Worm (Caenorhabditis elegans) whole organism, L4 larva: ENCODE measurements around the gene ZK1098.2.
A peak's percentile ranks its signal among the peaks of the same experiment; 100 is the strongest.

ENCODE experiments used
- F10B5.3 ChIP-seq: sonication (generic microtip); optimal IDR thresholded peaks from 2 replicates; lab custom pipeline; 2016; ENCODE audit warnings: mild to moderate bottlenecking, missing genetic modification characterization, missing compliant biosample characterization
- R02D3.7 ChIP-seq: fragments of 150-350 bp; sonication (generic microtip); optimal IDR thresholded peaks from 3 replicates; lab custom pipeline; 2014; ENCODE audit warnings: missing biosample characterization, missing genetic modification characterization
- Y48G9A.11 ChIP-seq: fragments of 200-800 bp; sonication (Bioruptor generic); IDR thresholded peaks from 2 replicates; pipeline ENCODE4 v1.3.6; 2022; ENCODE audit warnings: missing genetic modification reagents, missing genetic modification characterization, missing compliant biosample characterization
- ZK337.2 ChIP-seq: fragments of 200-800 bp; sonication (Bioruptor generic); IDR thresholded peaks from 2 replicates; pipeline ENCODE4 v1.3.6; 2022; ENCODE audit warnings: missing genetic modification reagents, missing genetic modification characterization, missing compliant biosample characterization
- attf-4 ChIP-seq: sonication (generic microtip); optimal IDR thresholded peaks from 3 replicates; lab custom pipeline; 2017; ENCODE audit warnings: missing biosample characterization, missing genetic modification characterization
- ceh-28 ChIP-seq: fragments of 150-350 bp; optimal IDR thresholded peaks from 2 replicates; lab custom pipeline; 2014; ENCODE audit warnings: missing biosample characterization, missing genetic modification reagents, missing genetic modification characterization
- ceh-32 ChIP-seq: sonication (generic microtip); optimal IDR thresholded peaks from 2 replicates; lab custom pipeline; 2016; ENCODE audit warnings: mild to moderate bottlenecking, missing genetic modification characterization, missing compliant biosample characterization; ENCODE audit not compliant: poor library complexity
- ceh-62 ChIP-seq: sonication (generic microtip); optimal IDR thresholded peaks from 2 replicates; lab custom pipeline; 2017; ENCODE audit warnings: missing biosample characterization, missing genetic modification characterization
- ces-1 ChIP-seq: fragments of 150-350 bp; sonication (generic microtip); optimal IDR thresholded peaks from 4 replicates; lab custom pipeline; 2014; ENCODE audit warnings: missing biosample characterization, missing genetic modification reagents, missing genetic modification characterization
- dmd-8 ChIP-seq: fragments of 200-800 bp; sonication (Bioruptor generic); IDR thresholded peaks from 2 replicates; pipeline ENCODE4 v1.3.6; 2022; ENCODE audit warnings: missing genetic modification characterization, missing compliant biosample characterization
- duxl-1 ChIP-seq: sonication (generic microtip); optimal IDR thresholded peaks from 2 replicates; lab custom pipeline; 2016; ENCODE audit warnings: mild to moderate bottlenecking, missing genetic modification characterization, moderate library complexity, missing compliant biosample characterization; ENCODE audit not compliant: poor library complexity
- dve-1 ChIP-seq: sonication (generic microtip); optimal IDR thresholded peaks from 2 replicates; lab custom pipeline; 2017; ENCODE audit warnings: antibody characterized with exemption, mild to moderate bottlenecking, missing genetic modification characterization, missing compliant biosample characterization; ENCODE audit not compliant: insufficient read depth
- egl-27 ChIP-seq: sonication (generic microtip); optimal IDR thresholded peaks from 3 replicates; lab custom pipeline; 2017; ENCODE audit warnings: missing biosample characterization, missing genetic modification reagents, missing genetic modification characterization
- egl-43 ChIP-seq: fragments of 200-800 bp; sonication (Bioruptor generic); IDR thresholded peaks from 2 replicates; pipeline ENCODE4 v1.3.6; 2022; ENCODE audit warnings: missing genetic modification reagents, missing genetic modification characterization, missing compliant biosample characterization
- gei-8 ChIP-seq: fragments of 200-800 bp; sonication (Bioruptor generic); optimal IDR thresholded peaks from 2 replicates; lab custom pipeline; 2018; ENCODE audit warnings: mild to moderate bottlenecking, missing genetic modification characterization, missing compliant biosample characterization
- hlh-11 ChIP-seq: fragments of 200-800 bp; sonication (Bioruptor generic); optimal IDR thresholded peaks from 2 replicates; lab custom pipeline; 2018; ENCODE audit warnings: mild to moderate bottlenecking, missing genetic modification characterization, missing compliant biosample characterization
- lin-1 ChIP-seq: fragments of 200-800 bp; sonication (Bioruptor generic); IDR thresholded peaks from 2 replicates; pipeline ENCODE4 v1.3.6; 2022; ENCODE audit warnings: missing genetic modification reagents, missing genetic modification characterization, missing compliant biosample characterization
- lin-39 ChIP-seq: fragments of 150-350 bp; optimal IDR thresholded peaks from 2 replicates; lab custom pipeline; 2014; ENCODE audit warnings: missing biosample characterization, missing genetic modification reagents, missing genetic modification characterization
- mdl-1 ChIP-seq, 2 experiments: fragments of 150-350 bp in 1 of 2; sonication (generic microtip) in 1 of 2; optimal IDR thresholded peaks; 2 replicates each; lab custom pipeline; 2014 to 2017; ENCODE audit warnings: missing biosample characterization in 2 of 2, missing genetic modification characterization in 2 of 2
- mes-2 ChIP-seq: sonication (generic microtip); optimal IDR thresholded peaks from 2 replicates; lab custom pipeline; 2016; ENCODE audit warnings: missing genotype, mild to moderate bottlenecking, missing genetic modification characterization, missing compliant biosample characterization; ENCODE audit not compliant: poor library complexity, severe bottlenecking
- mxl-2 ChIP-seq: fragments of 200-800 bp; sonication (Bioruptor generic); conservative IDR thresholded peaks from 2 replicates; pipeline ENCODE4 v1.3.6; 2022; ENCODE audit warnings: missing genetic modification reagents, missing genetic modification characterization, missing compliant biosample characterization
- nhr-10 ChIP-seq: fragments of 150-350 bp; optimal IDR thresholded peaks from 2 replicates; lab custom pipeline; 2014; ENCODE audit warnings: missing biosample characterization, missing genetic modification characterization
- nhr-25 ChIP-seq: sonication (generic microtip); optimal IDR thresholded peaks from 2 replicates; lab custom pipeline; 2017; ENCODE audit warnings: missing genetic modification characterization, mild to moderate bottlenecking, missing compliant biosample characterization, antibody characterized with exemption, moderate library complexity, borderline replicate concordance; ENCODE audit not compliant: insufficient read depth
- nhr-28 ChIP-seq: fragments of 150-350 bp; optimal IDR thresholded peaks from 2 replicates; lab custom pipeline; 2014; ENCODE audit warnings: missing biosample characterization, missing genetic modification characterization
- nhr-42 ChIP-seq: fragments of 200-800 bp; sonication (Bioruptor generic); IDR thresholded peaks from 2 replicates; pipeline ENCODE4 v1.3.6; 2022; ENCODE audit warnings: missing genetic modification characterization, missing compliant biosample characterization
- nhr-6 ChIP-seq: fragments of 150-350 bp; optimal IDR thresholded peaks from 2 replicates; lab custom pipeline; 2014; ENCODE audit warnings: missing biosample characterization, missing genetic modification characterization
- php-3 ChIP-seq: fragments of 200-800 bp; sonication (Bioruptor generic); IDR thresholded peaks from 2 replicates; pipeline ENCODE4 v1.3.6; 2022; ENCODE audit warnings: missing genetic modification reagents, missing genetic modification characterization, missing compliant biosample characterization
- pqm-1 ChIP-seq: sonication (generic microtip); optimal IDR thresholded peaks from 2 replicates; lab custom pipeline; 2017; ENCODE audit warnings: missing biosample characterization, missing genetic modification characterization
- rbr-2 ChIP-seq: sonication (generic microtip); optimal IDR thresholded peaks from 2 replicates; lab custom pipeline; 2016; ENCODE audit warnings: missing genotype, missing genetic modification characterization, missing compliant biosample characterization
- saeg-2 ChIP-seq: fragments of 200-800 bp; sonication (Bioruptor generic); IDR thresholded peaks from 2 replicates; pipeline ENCODE4 v1.3.6; 2022; ENCODE audit warnings: missing genetic modification reagents, missing genetic modification characterization, missing compliant biosample characterization
- skn-1 ChIP-seq: fragments of 150-350 bp; optimal IDR thresholded peaks from 2 replicates; lab custom pipeline; 2014; ENCODE audit warnings: missing biosample characterization, missing genetic modification characterization
- spr-3 ChIP-seq: fragments of 200-800 bp; sonication (Bioruptor generic); optimal IDR thresholded peaks from 2 replicates; lab custom pipeline; 2018; ENCODE audit warnings: mild to moderate bottlenecking, missing genetic modification characterization, missing compliant biosample characterization
- tag-97 ChIP-seq: fragments of 200-800 bp; sonication (Bioruptor generic); IDR thresholded peaks from 2 replicates; pipeline ENCODE4 v1.3.6; 2022; ENCODE audit warnings: missing genetic modification characterization, missing compliant biosample characterization
- unc-62 ChIP-seq, 3 experiments: fragments of 150-350 bp in 1 of 3; sonication (generic microtip); optimal IDR thresholded peaks in 2 of 3; peaks in 1 of 3; 1 replicate in 1 of 3; 2 replicates in 2 of 3; lab custom pipeline; 2014 to 2017; ENCODE audit warnings: missing biosample characterization in 3 of 3, missing genetic modification characterization in 3 of 3, missing genetic modification reagents in 3 of 3, missing genotype in 1 of 3
- zag-1 ChIP-seq: fragments of 150-350 bp; optimal IDR thresholded peaks from 2 replicates; lab custom pipeline; 2014; ENCODE audit warnings: missing biosample characterization, missing genetic modification characterization
- zfp-2 ChIP-seq: sonication (generic microtip); optimal IDR thresholded peaks from 2 replicates; lab custom pipeline; 2016; ENCODE audit warnings: mild to moderate bottlenecking, missing genetic modification characterization, missing compliant biosample characterization
- ztf-7 ChIP-seq: fragments of 150-350 bp; optimal IDR thresholded peaks from 2 replicates; lab custom pipeline; 2014; ENCODE audit warnings: missing biosample characterization, missing genetic modification characterization

The ZK1098.2 gene

ce11 chrIII:9487454-9487853 lies 41.5 kb upstream of the ZK1098.2 start (continued):
- TF ChIP-seq F10B5.3 (tag; lab: Kevin White, UChicago) (no peak), nhr-28 (tag; lab: Kevin White, UChicago) (peak; percentile 53), gei-8 (GFP tag; lab: Kevin White, UChicago) (no peak), ces-1 (GFP tag; lab: Kevin White, UChicago) (no peak), ceh-32 (tag; lab: Kevin White, UChicago) (no peak), unc-62 (GFP tag; optimal IDR thresholded peaks at IDR 0.05 in 1 of 2; lab: Kevin White, UChicago) (no peak), unc-62 (tag; optimal IDR thresholded peaks at IDR 0.05; lab: Kevin White, UChicago) (no peak), lin-1 (no peak), zag-1 (tag; lab: Kevin White, UChicago) (no peak), php-3 (GFP tag; lab: Robert Waterston, UW) (no peak), hlh-11 (tag; lab: Kevin White, UChicago) (peak; percentile 31), Y48G9A.11 (GFP tag; lab: Robert Waterston, UW) (no peak), zfp-2 (tag; lab: Kevin White, UChicago) (no peak), dve-1 (tag; lab: Kevin White, UChicago) (peak; percentile 67), egl-43 (GFP tag; lab: Robert Waterston, UW) (no peak), mxl-2 (no peak), tag-97 (no peak), lin-39 (tag; lab: Kevin White, UChicago) (no peak), ceh-28 (tag; lab: Kevin White, UChicago) (no peak), duxl-1 (tag; lab: Kevin White, UChicago) (no peak), spr-3 (GFP tag; lab: Kevin White, UChicago) (no peak)

- TF ChIP-seq nhr-25 (tag; lab: Kevin White, UChicago): no peak
- no peak for TF ChIP-seq egl-27 (tag; lab: Kevin White, UChicago)
- no peak for TF ChIP-seq pqm-1 (tag; lab: Kevin White, UChicago)
- no peak for TF ChIP-seq mdl-1 (tag; optimal IDR thresholded peaks at IDR 0.05; lab: Kevin White, UChicago)
- no peak for TF ChIP-seq nhr-42 (GFP tag; lab: Robert Waterston, UW)
- TF ChIP-seq R02D3.7 (tag; lab: Kevin White, UChicago): no peak
- TF ChIP-seq ceh-62 (tag; lab: Kevin White, UChicago): no peak
- no peak for TF ChIP-seq gei-8 (GFP tag; lab: Kevin White, UChicago)
- no peak for TF ChIP-seq zag-1 (tag; lab: Kevin White, UChicago)
- no peak for TF ChIP-seq rbr-2 (tag; lab: Kevin White, UChicago)
- TF ChIP-seq nhr-6: no peak
- no peak for TF ChIP-seq ZK337.2
- no peak for TF ChIP-seq saeg-2 (GFP tag; lab: Robert Waterston, UW)
- no peak for TF ChIP-seq dmd-8
- no peak for TF ChIP-seq skn-1
- no peak for TF ChIP-seq nhr-10 (tag; lab: Kevin White, UChicago)
- TF ChIP-seq attf-4 (tag; lab: Kevin White, UChicago): no peak
- no peak for TF ChIP-seq ces-1 (GFP tag; lab: Kevin White, UChicago)
- no peak for TF ChIP-seq ztf-7
- TF ChIP-seq, all 104 proteins: peak for 0
Measured at ce11 chrIII:9488027-9488426, 40.9 kb upstream of the ZK1098.2 start.

ce11 chrIII:9488431-9488830 lies 40.5 kb upstream of the ZK1098.2 start, which contains the start of gene nlp-36:
Gene nlp-36 (plus strand): TSS chrIII:9488731.
- TF ChIP-seq ceh-62 (tag; lab: Kevin White, UChicago): no peak
- TF ChIP-seq mes-2 (tag; lab: Kevin White, UChicago): no peak
- TF ChIP-seq egl-27 (tag; lab: Kevin White, UChicago): no peak
